Worm (Caenorhabditis elegans): Measurements from ENCODE around the gene col-143.

- TF ChIP-seq snpc-4 (tag; optimal IDR thresholded peaks at IDR 0.05) (no peak), sptf-1 (tag; optimal IDR thresholded peaks at IDR 0.05) (no peak), elt-1 (tag; optimal IDR thresholded peaks at IDR 0.05; ENCODE audit: borderline replicate concordance, insufficient read depth) (no peak)
These were observed 3.9 kb upstream of the col-143 start for ce11 chrV:6831539-6831938.
